Fruit fly (Drosophila melanogaster) whole organism, embryonic: Measurements from ENCODE around the gene Ugt316A1.
A peak's percentile ranks its signal among the peaks of the same experiment; 100 is the strongest.

Source experiments
- Aef1 ChIP-seq: fragments of 200-800 bp; sonication (Bioruptor generic); IDR thresholded peaks from 3 replicates; pipeline ENCODE4 v1.3.6; 2022; ENCODE audit warnings: missing biosample characterization, missing genetic modification characterization
- C15 ChIP-seq: fragments of 200-800 bp; sonication (Bioruptor generic); IDR thresholded peaks from 3 replicates; pipeline ENCODE4 v1.3.6; 2022; ENCODE audit warnings: missing biosample characterization, missing genetic modification characterization
- CG10267 ChIP-seq: fragments of 200-800 bp; sonication (Bioruptor generic); optimal IDR thresholded peaks from 2 replicates; lab custom pipeline; 2018; ENCODE audit warnings: missing biosample characterization, mild to moderate bottlenecking, missing genetic modification characterization, moderate library complexity
- CG11695 ChIP-seq: fragments of 200-800 bp; sonication (Bioruptor generic); IDR thresholded peaks from 3 replicates; pipeline ENCODE4 v1.3.6; 2022; ENCODE audit warnings: missing biosample characterization, missing genetic modification characterization
- CG16779 ChIP-seq: fragments of 200-800 bp; sonication (Bioruptor generic); IDR thresholded peaks from 2 replicates; pipeline ENCODE4 v1.3.6; 2022; ENCODE audit warnings: missing biosample characterization, missing genetic modification characterization
- CG16815 ChIP-seq: fragments of 200-800 bp; sonication (Bioruptor generic); optimal IDR thresholded peaks from 3 replicates; lab custom pipeline; 2017; ENCODE audit warnings: missing biosample characterization, mild to moderate bottlenecking, missing genetic modification characterization
- CG17912 ChIP-seq: fragments of 200-800 bp; sonication (Bioruptor generic); optimal IDR thresholded peaks from 2 replicates; lab custom pipeline; 2018; ENCODE audit warnings: missing biosample characterization, mild to moderate bottlenecking, missing genetic modification characterization
- CG1792 ChIP-seq: fragments of 200-800 bp; sonication (Bioruptor generic); optimal IDR thresholded peaks from 2 replicates; lab custom pipeline; 2016; ENCODE audit warnings: missing biosample characterization, missing genetic modification characterization
- CG3065 ChIP-seq: fragments of 200-800 bp; sonication (Bioruptor generic); optimal IDR thresholded peaks from 2 replicates; lab custom pipeline; 2016; ENCODE audit warnings: missing biosample characterization, missing genetic modification characterization
- CG3163 ChIP-seq: fragments of 200-800 bp; sonication (Bioruptor generic); optimal IDR thresholded peaks from 3 replicates; lab custom pipeline; 2016; ENCODE audit warnings: missing biosample characterization, missing genetic modification characterization
- CG32767 ChIP-seq: fragments of 200-800 bp; sonication (Bioruptor generic); IDR thresholded peaks from 2 replicates; pipeline ENCODE4 v1.3.6; 2022; ENCODE audit warnings: missing biosample characterization, missing genetic modification characterization
- CG3838 ChIP-seq: fragments of 200-800 bp; sonication (Bioruptor generic); optimal IDR thresholded peaks from 3 replicates; lab custom pipeline; 2016; ENCODE audit warnings: missing biosample characterization, missing genetic modification characterization
- CG42726 ChIP-seq: fragments of 200-800 bp; sonication (Bioruptor generic); IDR thresholded peaks from 2 replicates; pipeline ENCODE4 v1.3.6; 2022; ENCODE audit warnings: missing biosample characterization, missing genetic modification characterization; ENCODE audit not compliant: partially characterized antibody
- CG4424 ChIP-seq: fragments of 200-800 bp; sonication (Bioruptor generic); optimal IDR thresholded peaks from 3 replicates; lab custom pipeline; 2016; ENCODE audit warnings: missing biosample characterization, missing genetic modification characterization
- CG4820 ChIP-seq: fragments of 200-800 bp; sonication (Bioruptor generic); optimal IDR thresholded peaks from 3 replicates; lab custom pipeline; 2016; ENCODE audit warnings: missing biosample characterization, missing genetic modification characterization
- CG5180 ChIP-seq: fragments of 200-800 bp; sonication (Bioruptor generic); optimal IDR thresholded peaks from 3 replicates; lab custom pipeline; 2017; ENCODE audit warnings: missing biosample characterization, missing genetic modification characterization, mild to moderate bottlenecking, moderate library complexity, missing genetic modification reagents
- CG7963 ChIP-seq: fragments of 200-800 bp; sonication (Bioruptor generic); IDR thresholded peaks from 3 replicates; pipeline ENCODE4 v1.3.6; 2022; ENCODE audit warnings: missing biosample characterization, missing genetic modification characterization; ENCODE audit not compliant: partially characterized antibody
- CG9609 ChIP-seq: fragments of 200-800 bp; sonication (Bioruptor generic); optimal IDR thresholded peaks from 3 replicates; lab custom pipeline; 2016; ENCODE audit warnings: missing biosample characterization, missing genetic modification characterization
- CrebB ChIP-seq: fragments of 200-800 bp; sonication (Bioruptor generic); optimal IDR thresholded peaks from 3 replicates; lab custom pipeline; 2018; ENCODE audit warnings: missing biosample characterization, mild to moderate bottlenecking, missing genetic modification characterization
- Dad ChIP-seq: fragments of 200-800 bp; sonication (Bioruptor generic); optimal IDR thresholded peaks from 3 replicates; lab custom pipeline; 2016; ENCODE audit warnings: missing biosample characterization, missing genetic modification characterization
- Dref ChIP-seq: fragments of 200-800 bp; sonication (Bioruptor generic); IDR thresholded peaks from 2 replicates; pipeline ENCODE4 v1.3.6; 2022; ENCODE audit warnings: missing biosample characterization, missing genetic modification characterization
- H15 ChIP-seq: fragments of 200-800 bp; sonication (Bioruptor generic); IDR thresholded peaks from 3 replicates; pipeline ENCODE4 v1.3.6; 2022; ENCODE audit warnings: missing biosample characterization, missing genetic modification characterization
- Max ChIP-seq: fragments of 200-800 bp; sonication (Bioruptor generic); optimal IDR thresholded peaks from 2 replicates; lab custom pipeline; 2016; ENCODE audit warnings: missing biosample characterization, mild to moderate bottlenecking, missing genetic modification characterization
- Med ChIP-seq: fragments of 200-800 bp; sonication (Bioruptor generic); peaks from one replicate; lab custom pipeline; 2016; ENCODE audit warnings: missing biosample characterization, missing genetic modification characterization, mild to moderate bottlenecking, inconsistent platforms, moderate library complexity
- Nf-YB ChIP-seq: fragments of 200-800 bp; sonication (Bioruptor generic); optimal IDR thresholded peaks from 3 replicates; lab custom pipeline; 2019; ENCODE audit warnings: missing biosample characterization, mild to moderate bottlenecking, missing genetic modification characterization, moderate library complexity
- Side ChIP-seq: fragments of 200-800 bp; sonication (Bioruptor generic); optimal IDR thresholded peaks from 2 replicates; lab custom pipeline; 2016; ENCODE audit warnings: missing biosample characterization, missing genetic modification characterization
- Six4 ChIP-seq: fragments of 200-800 bp; sonication (Bioruptor generic); optimal IDR thresholded peaks from 2 replicates; lab custom pipeline; 2016; ENCODE audit warnings: missing biosample characterization, missing genetic modification characterization
- Sry-β ChIP-seq: fragments of 200-800 bp; sonication (Bioruptor generic); optimal IDR thresholded peaks from 2 replicates; lab custom pipeline; 2018; ENCODE audit warnings: missing biosample characterization, mild to moderate bottlenecking, missing genetic modification characterization, moderate library complexity
- Stat92E ChIP-seq, 3 experiments: fragments of >200 bp in 2 of 3; fragments of 200-800 bp in 1 of 3; sonication (Bioruptor generic) in 1 of 3; optimal IDR thresholded peaks; 2 replicates each; lab custom pipeline; 2017 to 2019; ENCODE audit warnings: missing biosample characterization in 3 of 3, missing genetic modification characterization in 3 of 3, mild to moderate bottlenecking in 1 of 3, moderate library complexity in 1 of 3
- YL-1 ChIP-seq: fragments of 200-800 bp; sonication (Bioruptor generic); optimal IDR thresholded peaks from 3 replicates; lab custom pipeline; 2017; ENCODE audit warnings: missing biosample characterization, mild to moderate bottlenecking, missing genetic modification characterization
- al ChIP-seq: fragments of 200-800 bp; sonication (Bioruptor generic); IDR thresholded peaks from 2 replicates; pipeline ENCODE4 v1.3.6; 2022; ENCODE audit warnings: missing biosample characterization, missing genetic modification characterization
- amos ChIP-seq: fragments of 200-800 bp; sonication (Bioruptor generic); IDR thresholded peaks from 2 replicates; pipeline ENCODE4 v1.3.6; 2022; ENCODE audit warnings: missing biosample characterization, missing genetic modification characterization; ENCODE audit not compliant: partially characterized antibody
- bigmax ChIP-seq: fragments of 200-800 bp; sonication (Bioruptor generic); optimal IDR thresholded peaks from 2 replicates; lab custom pipeline; 2018; ENCODE audit warnings: missing biosample characterization, mild to moderate bottlenecking, missing genetic modification characterization
- chm ChIP-seq: fragments of 200-800 bp; sonication (Bioruptor generic); IDR thresholded peaks from 2 replicates; pipeline ENCODE4 v1.3.6; 2022; ENCODE audit warnings: missing biosample characterization, missing genetic modification characterization
- dati ChIP-seq: fragments of 200-800 bp; sonication (Bioruptor generic); IDR thresholded peaks from 2 replicates; pipeline ENCODE4 v1.3.6; 2022; ENCODE audit warnings: missing biosample characterization, missing genetic modification characterization
- ham ChIP-seq: fragments of 200-800 bp; sonication (Bioruptor generic); IDR thresholded peaks from 2 replicates; pipeline ENCODE4 v1.3.6; 2022; ENCODE audit warnings: missing biosample characterization, missing genetic modification characterization
- kni ChIP-seq: fragments of 200-800 bp; sonication (Bioruptor generic); optimal IDR thresholded peaks from 3 replicates; lab custom pipeline; 2017; ENCODE audit warnings: mild to moderate bottlenecking, missing biosample characterization, missing genetic modification reagents, missing genetic modification characterization
- mam ChIP-seq: fragments of 200-800 bp; sonication (Bioruptor generic); optimal IDR thresholded peaks from 3 replicates; lab custom pipeline; 2016; ENCODE audit warnings: missing biosample characterization, missing genetic modification characterization
- mld ChIP-seq: fragments of 200-800 bp; sonication (Bioruptor generic); IDR thresholded peaks from 3 replicates; pipeline ENCODE4 v1.3.6; 2022; ENCODE audit warnings: missing biosample characterization, missing genetic modification characterization; ENCODE audit not compliant: partially characterized antibody
- odd ChIP-seq: fragments of 200-800 bp; sonication (Bioruptor generic); optimal IDR thresholded peaks from 2 replicates; lab custom pipeline; 2017; ENCODE audit warnings: missing biosample characterization, mild to moderate bottlenecking, missing genetic modification characterization
- org-1 ChIP-seq: fragments of 200-800 bp; sonication (Bioruptor generic); optimal IDR thresholded peaks from 2 replicates; lab custom pipeline; 2017; ENCODE audit warnings: missing biosample characterization, missing genetic modification characterization
- pnt ChIP-seq: fragments of 200-800 bp; sonication (Bioruptor generic); optimal IDR thresholded peaks from 3 replicates; lab custom pipeline; 2016; ENCODE audit warnings: missing biosample characterization, missing genetic modification characterization
- row ChIP-seq: fragments of 200-800 bp; sonication (Bioruptor generic); IDR thresholded peaks from 3 replicates; pipeline ENCODE4 v1.3.6; 2022; ENCODE audit warnings: missing biosample characterization, missing genetic modification characterization
- run ChIP-seq: fragments of 200-800 bp; sonication (Bioruptor generic); optimal IDR thresholded peaks from 3 replicates; lab custom pipeline; 2018; ENCODE audit warnings: missing biosample characterization, mild to moderate bottlenecking, missing genetic modification characterization
- scrt ChIP-seq: fragments of 200-800 bp; sonication (Bioruptor generic); optimal IDR thresholded peaks from 2 replicates; lab custom pipeline; 2018; ENCODE audit warnings: missing biosample characterization, mild to moderate bottlenecking, missing genetic modification characterization, moderate library complexity
- sd ChIP-seq: fragments of 200-800 bp; sonication (Bioruptor generic); optimal IDR thresholded peaks from 3 replicates; lab custom pipeline; 2018; ENCODE audit warnings: missing biosample characterization, mild to moderate bottlenecking, missing genetic modification characterization, moderate library complexity
- shn ChIP-seq: fragments of 200-800 bp; sonication (Bioruptor generic); optimal IDR thresholded peaks from 3 replicates; lab custom pipeline; 2016; ENCODE audit warnings: missing biosample characterization, missing genetic modification characterization
- sisA ChIP-seq: fragments of 200-800 bp; sonication (Bioruptor generic); IDR thresholded peaks from 2 replicates; pipeline ENCODE4 v1.3.6; 2022; ENCODE audit warnings: missing biosample characterization, missing genetic modification characterization
- tup ChIP-seq: fragments of 200-800 bp; sonication (Bioruptor generic); optimal IDR thresholded peaks from 2 replicates; lab custom pipeline; 2016; ENCODE audit warnings: missing biosample characterization, mild to moderate bottlenecking, missing genetic modification characterization, moderate library complexity
- unc-4 ChIP-seq: fragments of 200-800 bp; sonication (Bioruptor generic); IDR thresholded peaks from 2 replicates; pipeline ENCODE4 v1.3.6; 2022; ENCODE audit warnings: missing biosample characterization, missing genetic modification characterization; ENCODE audit not compliant: partially characterized antibody
- vnd ChIP-seq: fragments of 200-800 bp; sonication (Bioruptor generic); IDR thresholded peaks from 3 replicates; pipeline ENCODE4 v1.3.6; 2022; ENCODE audit warnings: missing biosample characterization, missing genetic modification characterization; ENCODE audit not compliant: partially characterized antibody

Gene Ugt316A1

dm6 chr3L:19042501-19042900, 20.1 kb downstream of the Ugt316A1 start (continued):
- TF ChIP-seq al (GFP tag; lab: Robert Waterston, UW): no peak
- TF ChIP-seq ham (GFP tag; lab: Robert Waterston, UW): no peak
- no peak for TF ChIP-seq CG9609 (GFP tag; lab: Kevin White, UChicago)
- no peak for TF ChIP-seq mam (GFP tag; lab: Kevin White, UChicago)
- TF ChIP-seq org-1 (GFP tag; lab: Kevin White, UChicago): peak; percentile 80
- TF ChIP-seq Six4 (GFP tag; lab: Kevin White, UChicago): peak; percentile 75
- TF ChIP-seq Nf-YB (GFP tag; lab: Kevin White, UChicago): peak; percentile 74
- peak; percentile 65 for TF ChIP-seq sisA (GFP tag; lab: Robert Waterston, UW)
- peak; percentile 69; the same call in 1 of the 2 replicates for TF ChIP-seq CG32767 (GFP tag; lab: Robert Waterston, UW)
- peak; percentile 66 for TF ChIP-seq Med (GFP tag; lab: Kevin White, UChicago)
- peak; percentile 25 for TF ChIP-seq CG5180
- TF ChIP-seq scrt: peak; percentile 50
- TF ChIP-seq CG10267: peak; percentile 90
- no peak for TF ChIP-seq CG42726 (GFP tag; lab: Robert Waterston, UW)
- TF ChIP-seq CG3163 (GFP tag; lab: Kevin White, UChicago): no peak
- TF ChIP-seq bigmax (GFP tag; lab: Kevin White, UChicago): no peak
- no peak for TF ChIP-seq CG1792 (GFP tag; lab: Kevin White, UChicago)
- TF ChIP-seq chm (GFP tag; lab: Robert Waterston, UW): no peak; the same call in 1 of the 2 replicates
- no peak for TF ChIP-seq CG7963 (GFP tag; lab: Robert Waterston, UW)
- peak; percentile 79 for TF ChIP-seq run (tag; lab: Kevin White, UChicago)
- no peak for TF ChIP-seq unc-4 (GFP tag; lab: Robert Waterston, UW)
- TF ChIP-seq dati (GFP tag; lab: Robert Waterston, UW): no peak
- peak; percentile 19 for TF ChIP-seq tup (GFP tag; lab: Kevin White, UChicago)
- no peak for TF ChIP-seq CG16779
- TF ChIP-seq Aef1 (GFP tag; lab: Robert Waterston, UW): no peak; the same call in 2 of the 3 replicates
- TF ChIP-seq CG3065: peak; percentile 35
- TF ChIP-seq CrebB (tag; lab: Kevin White, UChicago): peak; percentile 53
- TF ChIP-seq CG17912 (GFP tag; lab: Kevin White, UChicago): no peak
- no peak for TF ChIP-seq sd
- TF ChIP-seq pnt (GFP tag; lab: Kevin White, UChicago): no peak
- TF ChIP-seq Stat92E (GFP tag; optimal IDR thresholded peaks at IDR 0.05; lab: Kevin White, UChicago): peak in 1 of 3 experiments; percentile 56
- TF ChIP-seq Sry-β (GFP tag; lab: Kevin White, UChicago): peak; percentile 45
- 0 out of 3 replicates have a peak, but pooled peaks have one; percentile 38 for TF ChIP-seq H15 (GFP tag; lab: Robert Waterston, UW)
- no peak for TF ChIP-seq CG3838 (GFP tag; lab: Kevin White, UChicago)
- TF ChIP-seq Side (GFP tag; lab: Kevin White, UChicago): no peak
- no peak for TF ChIP-seq shn
- no peak for TF ChIP-seq C15 (GFP tag; lab: Robert Waterston, UW)
- TF ChIP-seq Max (GFP tag; lab: Kevin White, UChicago): peak; percentile 68
- TF ChIP-seq row (GFP tag; lab: Robert Waterston, UW): peak; percentile 79
- TF ChIP-seq vnd: no peak
- TF ChIP-seq Dad (GFP tag; lab: Kevin White, UChicago): no peak
- peak; percentile 84 for TF ChIP-seq CG11695 (GFP tag; lab: Robert Waterston, UW)
- peak; percentile 77 for TF ChIP-seq odd
- no peak for TF ChIP-seq mld (GFP tag; lab: Robert Waterston, UW)
- peak; percentile 27 for TF ChIP-seq YL-1 (GFP tag; lab: Kevin White, UChicago)
- peak; percentile 85 for TF ChIP-seq CG4820 (GFP tag; lab: Kevin White, UChicago)
- TF ChIP-seq kni: peak; percentile 22
- peak; percentile 84 for TF ChIP-seq CG4424
- TF ChIP-seq amos (GFP tag; lab: Robert Waterston, UW): no peak
- TF ChIP-seq Dref (GFP tag; lab: Robert Waterston, UW): no peak
- peak; percentile 83 for TF ChIP-seq CG16815 (GFP tag; lab: Kevin White, UChicago)
